Fruit fly (Drosophila melanogaster) whole organism, prepupa: ENCODE data around the gene CG6071.

Experiments
- CG9139 ChIP-seq: fragments of 200-800 bp; sonication (Bioruptor generic); optimal IDR thresholded peaks from 3 replicates; lab custom pipeline; 2017; ENCODE audit warnings: missing biosample characterization, mild to moderate bottlenecking, missing genetic modification characterization
- Hr4 ChIP-seq: fragments of 200-800 bp; sonication (Bioruptor generic); optimal IDR thresholded peaks from 3 replicates; lab custom pipeline; 2016; ENCODE audit warnings: missing biosample characterization, missing genetic modification characterization
- Sox102F ChIP-seq: fragments of 200-800 bp; sonication (Bioruptor generic); optimal IDR thresholded peaks from 2 replicates; lab custom pipeline; 2016; ENCODE audit warnings: missing biosample characterization, mild to moderate bottlenecking, missing genetic modification characterization
- dac ChIP-seq: fragments of 200-800 bp; sonication (Bioruptor generic); optimal IDR thresholded peaks from 2 replicates; lab custom pipeline; 2017; ENCODE audit warnings: missing biosample characterization, mild to moderate bottlenecking, missing genetic modification characterization

DNA sequence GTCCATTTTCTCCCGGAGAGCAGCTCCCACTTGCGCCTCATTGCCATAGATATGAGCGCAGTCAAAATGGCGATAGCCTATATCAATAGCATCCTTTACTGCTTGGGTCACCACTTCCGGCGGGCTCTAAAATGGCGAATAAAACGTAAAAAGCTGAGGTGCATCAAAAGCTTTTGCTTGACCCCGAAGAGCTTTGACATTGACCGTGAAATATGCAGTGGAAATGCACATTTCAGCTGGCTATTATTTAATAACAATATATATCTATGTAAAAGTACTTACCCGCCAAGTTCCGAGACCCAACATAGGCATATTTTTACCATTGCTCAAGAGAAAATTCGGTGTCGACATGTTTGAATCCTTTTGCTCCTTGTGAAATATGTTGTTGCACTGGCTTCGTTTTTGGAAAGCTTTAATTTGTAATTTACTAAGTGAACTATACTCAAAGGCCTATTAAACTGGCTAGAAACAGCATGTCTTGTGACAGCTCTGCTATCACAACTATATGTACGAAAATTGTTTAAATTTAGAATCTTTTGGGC lies 20.1 kb downstream of the CG6071 start, which contains the start of gene CG6083:
- TF ChIP-seq Sox102F (GFP tag; lab: Kevin White, UChicago) = no peak
- no peak for TF ChIP-seq dac (GFP tag; lab: Kevin White, UChicago)
- no peak for TF ChIP-seq Hr4 (GFP tag; lab: Kevin White, UChicago)
- no peak for TF ChIP-seq CG9139 (GFP tag; lab: Kevin White, UChicago)
